Worm (Caenorhabditis elegans): ENCODE data around the gene F54D5.24.

Gene F54D5.24

DNA sequence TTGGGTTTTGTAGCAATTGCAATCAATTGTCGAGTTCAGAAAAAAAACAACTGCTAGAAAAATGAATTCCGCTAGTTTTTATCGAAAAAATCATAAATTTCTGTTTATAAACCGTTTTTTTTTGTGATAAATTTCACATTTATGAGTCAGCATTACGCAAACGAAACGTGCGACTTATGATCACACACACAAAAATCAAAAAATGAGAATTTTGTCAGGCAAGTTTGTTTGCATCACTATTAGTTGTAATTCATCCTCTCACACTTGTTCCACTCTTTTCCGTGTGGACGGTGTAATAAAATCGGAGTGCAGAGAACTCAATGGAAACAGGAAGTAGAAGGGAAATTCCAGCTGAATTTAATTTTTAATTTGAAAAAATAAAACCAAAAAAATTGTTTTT, 21.6 kb downstream of the F54D5.24 start, which contains the start of gene pcs-1 (continued):
- TF ChIP-seq C38D4.7 (GFP tag; optimal IDR thresholded peaks at IDR 0.05), result no peak

- no peak for TF ChIP-seq ttx-3 (tag; optimal IDR thresholded peaks at IDR 0.05)
- no peak for TF ChIP-seq ceh-9 (tag; optimal IDR thresholded peaks at IDR 0.05)
- TF ChIP-seq madf-2 (tag; optimal IDR thresholded peaks at IDR 0.05), result no peak
- TF ChIP-seq nhr-232 (tag; optimal IDR thresholded peaks at IDR 0.05), result no peak
- no peak for TF ChIP-seq lim-6 (tag; optimal IDR thresholded peaks at IDR 0.05)
- TF ChIP-seq dve-1 (tag; optimal IDR thresholded peaks at IDR 0.05), result no peak
- no peak for TF ChIP-seq che-1 (tag; optimal IDR thresholded peaks at IDR 0.05)
- no peak for TF ChIP-seq sox-4 (tag; optimal IDR thresholded peaks at IDR 0.05)
- no peak for TF ChIP-seq C38D4.7 (GFP tag; optimal IDR thresholded peaks at IDR 0.05)
- TF ChIP-seq eyg-1 (tag; optimal IDR thresholded peaks at IDR 0.05), result no peak
- no peak for TF ChIP-seq K02D7.2 (tag; optimal IDR thresholded peaks at IDR 0.05)
- TF ChIP-seq pqm-1 (tag; optimal IDR thresholded peaks at IDR 0.05), result no peak
- no peak for TF ChIP-seq ahr-1 (tag; optimal IDR thresholded peaks at IDR 0.05)
- TF ChIP-seq rnt-1 (tag; optimal IDR thresholded peaks at IDR 0.05), result no peak
- TF ChIP-seq ceh-31 (tag; optimal IDR thresholded peaks at IDR 0.05), result no peak
Observed at ce11 chrII:11577861-11578260, 22.1 kb downstream of the F54D5.24 start.

- TF ChIP-seq mec-3 (tag; optimal IDR thresholded peaks at IDR 0.05; ENCODE audit: borderline replicate concordance), result no peak
- peak; percentile 20 for TF ChIP-seq C08G9.2 (tag; optimal IDR thresholded peaks at IDR 0.05)
- TF ChIP-seq ceh-31 (tag; optimal IDR thresholded peaks at IDR 0.05), result peak; percentile 39
- TF ChIP-seq unc-42 (tag; optimal IDR thresholded peaks at IDR 0.05), result peak; percentile 4
- TF ChIP-seq ceh-2 (tag; optimal IDR thresholded peaks at IDR 0.05), result peak; percentile 14
Observed at ce11 chrII:11578327-11578726, 22.6 kb downstream of the F54D5.24 start, which contains the start of gene smc-6. TSS of gene smc-6 (plus strand) at chrII:11578716.

DNA sequence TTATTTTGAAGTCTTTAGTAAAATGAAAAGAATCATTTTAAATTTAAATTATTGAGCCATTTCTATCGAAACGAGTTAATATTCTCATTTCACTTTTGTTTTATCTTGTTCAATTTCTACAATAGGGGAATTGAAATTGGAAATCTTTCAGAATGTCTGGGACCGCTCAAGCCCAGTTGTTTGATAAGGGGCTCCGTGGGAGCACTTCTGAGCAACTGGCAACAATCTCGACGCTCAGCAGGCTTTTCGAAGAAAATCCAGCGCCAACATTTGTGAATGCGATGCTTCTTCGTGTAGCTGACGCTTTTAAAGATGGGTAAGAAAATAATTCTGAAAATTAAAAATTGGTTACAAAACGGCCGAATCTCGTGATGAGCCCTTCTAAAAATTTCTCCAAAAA, 26.9 kb downstream of the F54D5.24 start, which contains the start of gene ints-7:
Gene ints-7, plus strand, starts transcription at position 152 of the 400 bp plus-strand sequence.
- no peak for TF ChIP-seq gmeb-2 (tag; optimal IDR thresholded peaks at IDR 0.05)

DNA sequence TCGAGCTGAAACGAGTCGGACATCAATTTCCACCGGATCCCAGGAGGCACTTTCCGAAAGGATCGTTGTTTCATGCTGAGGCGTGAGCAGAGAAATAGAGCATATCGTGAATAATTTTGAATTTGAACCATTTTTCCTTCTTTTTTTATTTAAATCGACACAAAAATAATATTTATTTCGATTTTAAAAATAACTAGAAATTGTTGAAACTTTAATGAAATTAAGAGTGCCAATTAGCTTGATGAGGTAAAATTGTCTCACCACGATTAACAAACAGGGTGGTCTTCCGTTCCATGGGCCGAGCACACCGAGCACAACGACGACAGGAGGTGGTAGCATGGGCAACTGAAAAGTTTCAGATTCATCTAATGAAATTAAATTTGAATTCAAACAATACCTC, 32.6 kb downstream of the F54D5.24 start:
- TF ChIP-seq ref-2 (tag; optimal IDR thresholded peaks at IDR 0.05) (no peak), pha-4 (tag; optimal IDR thresholded peaks at IDR 0.05) (no peak), npax-4 (tag; optimal IDR thresholded peaks at IDR 0.05) (no peak), ceh-14 (tag; optimal IDR thresholded peaks at IDR 0.05) (no peak), unc-3 (GFP tag; conservative IDR thresholded peaks at IDR 0.05) (no peak), unc-3 (tag; optimal IDR thresholded peaks at IDR 0.05) (no peak), elt-2 (tag; optimal IDR thresholded peaks at IDR 0.05) (no peak), ztf-16 (tag; optimal IDR thresholded peaks at IDR 0.05) (no peak), K02D7.2 (tag; optimal IDR thresholded peaks at IDR 0.05) (no peak), syd-9 (tag; optimal IDR thresholded peaks at IDR 0.05) (no peak), tbx-2 (tag; optimal IDR thresholded peaks at IDR 0.05) (no peak), ceh-19 (GFP tag; optimal IDR thresholded peaks at IDR 0.05) (no peak), ama-1 (optimal IDR thresholded peaks at IDR 0.05) (no peak), elt-4 (tag; optimal IDR thresholded peaks at IDR 0.05) (no peak), ceh-6 (GFP tag; optimal IDR thresholded peaks at IDR 0.05) (no peak), nfya-1 (tag; optimal IDR thresholded peaks at IDR 0.05) (no peak)

ce11 chrII:11591558-11591957, 35.8 kb downstream of the F54D5.24 start:
- TF ChIP-seq odd-2 (tag; optimal IDR thresholded peaks at IDR 0.05) (no peak), pat-9 (tag; optimal IDR thresholded peaks at IDR 0.05) (no peak), mec-3 (tag; optimal IDR thresholded peaks at IDR 0.05; ENCODE audit: borderline replicate concordance) (no peak), ama-1 (optimal IDR thresholded peaks at IDR 0.05) (no peak), zip-5 (tag; optimal IDR thresholded peaks at IDR 0.05) (no peak), hlh-13 (GFP tag; optimal IDR thresholded peaks at IDR 0.05) (no peak), gmeb-2 (tag; optimal IDR thresholded peaks at IDR 0.05) (no peak), T23F11.4 (GFP tag; optimal IDR thresholded peaks at IDR 0.05) (no peak), rnt-1 (tag; optimal IDR thresholded peaks at IDR 0.05) (no peak), ref-2 (tag; optimal IDR thresholded peaks at IDR 0.05) (no peak), ceh-48 (tag; optimal IDR thresholded peaks at IDR 0.05) (no peak), unc-3 (GFP tag; conservative IDR thresholded peaks at IDR 0.05) (no peak), unc-3 (tag; optimal IDR thresholded peaks at IDR 0.05) (no peak), elt-2 (tag; optimal IDR thresholded peaks at IDR 0.05) (no peak), ceh-19 (GFP tag; optimal IDR thresholded peaks at IDR 0.05) (no peak), madf-2 (tag; optimal IDR thresholded peaks at IDR 0.05) (no peak), hlh-8 (tag; optimal IDR thresholded peaks at IDR 0.05) (no peak)
